Worm (Caenorhabditis elegans) whole organism, mixed stage, embryonic: ENCODE results near the gene Y73B6BL.14.
"Not testable (repeated sequence)": the region's sequence is repeated elsewhere in the genome, so short reads cannot be mapped to it uniquely, and the experiment has no call there.

ENCODE experiments used
- M03D4.4 ChIP-seq: sonication (generic microtip); optimal IDR thresholded peaks from 2 replicates; lab custom pipeline; 2017; ENCODE audit warnings: mild to moderate bottlenecking, missing genetic modification characterization, missing compliant biosample characterization
- bed-3 ChIP-seq: fragments of 200-800 bp; sonication (Bioruptor generic); optimal IDR thresholded peaks from 3 replicates; lab custom pipeline; 2018; ENCODE audit warnings: mild to moderate bottlenecking, missing genetic modification characterization, moderate library complexity, missing compliant biosample characterization
- ceh-39 ChIP-seq: fragments of 150-350 bp; optimal IDR thresholded peaks from 2 replicates; lab custom pipeline; 2014; ENCODE audit warnings: missing biosample characterization, missing genetic modification characterization
- ceh-43 ChIP-seq: fragments of 200-800 bp; sonication (Bioruptor generic); optimal IDR thresholded peaks from 2 replicates; lab custom pipeline; 2018; ENCODE audit warnings: mild to moderate bottlenecking, missing genetic modification characterization, moderate library complexity, missing compliant biosample characterization
- ceh-83 ChIP-seq: fragments of 200-800 bp; sonication (Bioruptor generic); optimal IDR thresholded peaks from 2 replicates; lab custom pipeline; 2018; ENCODE audit warnings: mild to moderate bottlenecking, missing genetic modification characterization, missing compliant biosample characterization
- ces-1 ChIP-seq: fragments of 150-350 bp; optimal IDR thresholded peaks from 2 replicates; lab custom pipeline; 2014; ENCODE audit warnings: missing biosample characterization, missing genetic modification reagents, missing genetic modification characterization
- drap-1 ChIP-seq: fragments of 200-800 bp; sonication (Bioruptor generic); optimal IDR thresholded peaks from 3 replicates; lab custom pipeline; 2018; ENCODE audit warnings: mild to moderate bottlenecking, missing genetic modification characterization, missing compliant biosample characterization
- elt-1 ChIP-seq: sonication (generic microtip); optimal IDR thresholded peaks from 2 replicates; lab custom pipeline; 2017; ENCODE audit warnings: missing genetic modification characterization, mild to moderate bottlenecking, missing compliant biosample characterization, antibody characterized with exemption, moderate library complexity, borderline replicate concordance; ENCODE audit not compliant: insufficient read depth
- elt-3 ChIP-seq: fragments of 150-350 bp; optimal IDR thresholded peaks from 2 replicates; lab custom pipeline; 2014; ENCODE audit warnings: missing biosample characterization, missing genetic modification characterization
- flh-1 ChIP-seq: fragments of 200-800 bp; sonication (Bioruptor generic); optimal IDR thresholded peaks from 2 replicates; lab custom pipeline; 2018; ENCODE audit warnings: mild to moderate bottlenecking, missing genetic modification characterization, moderate library complexity, missing compliant biosample characterization
- ham-2 ChIP-seq: fragments of 200-800 bp; sonication (Bioruptor generic); optimal IDR thresholded peaks from 2 replicates; lab custom pipeline; 2018; ENCODE audit warnings: mild to moderate bottlenecking, missing genetic modification characterization, missing compliant biosample characterization
- hlh-1 ChIP-seq: fragments of 150-350 bp; optimal IDR thresholded peaks from 2 replicates; lab custom pipeline; 2014; ENCODE audit warnings: missing biosample characterization, missing genetic modification reagents, missing genetic modification characterization
- lin-13 ChIP-seq: fragments of 150-350 bp; optimal IDR thresholded peaks from 2 replicates; lab custom pipeline; 2014; ENCODE audit warnings: missing biosample characterization, missing genetic modification characterization
- lin-32 ChIP-seq: fragments of 200-800 bp; sonication (Bioruptor generic); optimal IDR thresholded peaks from 2 replicates; lab custom pipeline; 2018; ENCODE audit warnings: mild to moderate bottlenecking, missing genetic modification characterization, missing compliant biosample characterization
- lsy-2 ChIP-seq: fragments of 150-350 bp; optimal IDR thresholded peaks from 2 replicates; lab custom pipeline; 2014; ENCODE audit warnings: missing biosample characterization, missing genetic modification characterization
- mab-5 ChIP-seq: fragments of 150-350 bp; optimal IDR thresholded peaks from 2 replicates; lab custom pipeline; 2014; ENCODE audit warnings: missing biosample characterization, missing genetic modification characterization
- mep-1 ChIP-seq: fragments of 150-350 bp; optimal IDR thresholded peaks from 2 replicates; lab custom pipeline; 2017; ENCODE audit warnings: missing biosample characterization, missing genetic modification reagents, missing genetic modification characterization, inconsistent platforms
- mls-2 ChIP-seq: sonication (generic microtip); optimal IDR thresholded peaks from 2 replicates; lab custom pipeline; 2016; ENCODE audit warnings: mild to moderate bottlenecking, missing genetic modification characterization, moderate library complexity, missing compliant biosample characterization
- nhr-12 ChIP-seq: fragments of 150-350 bp; optimal IDR thresholded peaks from 2 replicates; lab custom pipeline; 2014; ENCODE audit warnings: missing biosample characterization, missing genetic modification characterization
- nhr-2 ChIP-seq: fragments of 150-350 bp; optimal IDR thresholded peaks from 2 replicates; lab custom pipeline; 2014; ENCODE audit warnings: missing biosample characterization, missing genetic modification characterization
- nhr-237 ChIP-seq: fragments of 150-350 bp; optimal IDR thresholded peaks from 2 replicates; lab custom pipeline; 2014; ENCODE audit warnings: missing biosample characterization, missing genetic modification characterization
- nhr-28 ChIP-seq: fragments of 150-350 bp; optimal IDR thresholded peaks from 2 replicates; lab custom pipeline; 2014; ENCODE audit warnings: missing biosample characterization, missing genetic modification characterization
- nhr-76 ChIP-seq: sonication (generic microtip); optimal IDR thresholded peaks from 2 replicates; lab custom pipeline; 2017; ENCODE audit warnings: missing biosample characterization, missing genetic modification characterization
- pha-4 ChIP-seq: fragments of 150-350 bp; optimal IDR thresholded peaks from 2 replicates; lab custom pipeline; 2018; ENCODE audit warnings: missing biosample characterization, missing genetic modification reagents, missing genetic modification characterization
- sem-2 ChIP-seq: fragments of 200-800 bp; sonication (Bioruptor generic); optimal IDR thresholded peaks from 2 replicates; lab custom pipeline; 2018; ENCODE audit warnings: mild to moderate bottlenecking, missing genetic modification characterization, missing compliant biosample characterization
- snpc-4 ChIP-seq: fragments of 150-350 bp; optimal IDR thresholded peaks from 2 replicates; lab custom pipeline; 2014; ENCODE audit warnings: missing biosample characterization, missing genetic modification characterization
- sptf-1 ChIP-seq: sonication (generic microtip); optimal IDR thresholded peaks from 2 replicates; lab custom pipeline; 2017; ENCODE audit warnings: mild to moderate bottlenecking, missing genetic modification characterization, moderate library complexity, missing compliant biosample characterization
- tbx-8 ChIP-seq: fragments of 200-800 bp; sonication (Bioruptor generic); optimal IDR thresholded peaks from 2 replicates; lab custom pipeline; 2018; ENCODE audit warnings: mild to moderate bottlenecking, missing genetic modification characterization, moderate library complexity, missing compliant biosample characterization
- unc-120 ChIP-seq: sonication (generic microtip); optimal IDR thresholded peaks from 2 replicates; lab custom pipeline; 2017; ENCODE audit warnings: missing genetic modification characterization, missing compliant biosample characterization; ENCODE audit not compliant: poor library complexity, severe bottlenecking
- unc-39 ChIP-seq: fragments of 150-350 bp; optimal IDR thresholded peaks from 2 replicates; lab custom pipeline; 2014; ENCODE audit warnings: missing biosample characterization, missing genetic modification characterization
- unc-62 ChIP-seq: fragments of 150-350 bp; optimal IDR thresholded peaks from 2 replicates; lab custom pipeline; 2014; ENCODE audit warnings: missing biosample characterization, missing genetic modification reagents, missing genetic modification characterization
- zip-8 ChIP-seq: fragments of 150-350 bp; optimal IDR thresholded peaks from 2 replicates; lab custom pipeline; 2014; ENCODE audit warnings: missing biosample characterization, missing genetic modification characterization
- ztf-11 ChIP-seq: fragments of 150-350 bp; optimal IDR thresholded peaks from 2 replicates; lab custom pipeline; 2014; ENCODE audit warnings: missing biosample characterization, missing genetic modification characterization

Gene Y73B6BL.14

DNA sequence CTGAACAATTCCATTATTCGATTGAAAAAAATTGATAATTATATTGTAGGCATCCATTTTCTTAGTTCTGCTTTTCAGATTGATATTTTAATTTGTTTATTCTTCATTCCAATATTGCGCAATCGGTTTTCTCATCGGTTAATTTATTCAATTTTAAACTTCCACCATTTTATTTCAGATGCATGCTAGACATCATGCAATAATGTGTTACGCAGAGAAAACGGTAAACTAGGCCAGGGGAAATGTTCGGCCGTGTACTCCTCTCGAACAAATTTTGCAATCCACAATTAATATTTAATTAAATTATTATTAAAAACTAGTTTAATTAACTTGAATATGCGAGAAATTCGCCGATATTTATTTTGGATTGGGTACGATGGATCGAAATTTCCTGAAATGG is 21.1 kb downstream of the Y73B6BL.14 start, which contains the start of gene Y73B6BL.29:
TSS of gene Y73B6BL.29 (plus strand) at position 263 of the 400 bp plus-strand sequence.
- TF ChIP-seq lsy-2 (tag; lab: Kevin White, UChicago) (peak; percentile 77), drap-1 (GFP tag; lab: Kevin White, UChicago) (peak; percentile 12), pha-4 (tag; lab: Kevin White, UChicago) (peak; percentile 54), elt-3 (no peak), nhr-237 (tag; lab: Kevin White, UChicago) (peak; percentile 50), lin-32 (no peak), ceh-39 (tag; lab: Kevin White, UChicago) (peak; percentile 59), unc-62 (no peak), nhr-76 (no peak), zip-8 (tag; lab: Kevin White, UChicago) (peak; percentile 93), nhr-2 (tag; lab: Kevin White, UChicago) (peak; percentile 56), ces-1 (peak; percentile 98), ham-2 (GFP tag; lab: Kevin White, UChicago) (no peak), mls-2 (tag; lab: Kevin White, UChicago) (no peak), ztf-11 (no peak), ceh-43 (GFP tag; lab: Kevin White, UChicago) (peak; percentile 52), mep-1 (tag; lab: Kevin White, UChicago) (peak; percentile 67), sem-2 (GFP tag; lab: Kevin White, UChicago) (no peak), ceh-83 (GFP tag; lab: Kevin White, UChicago) (no peak), unc-39 (tag; lab: Kevin White, UChicago) (no peak), nhr-12 (no peak), sptf-1 (tag; lab: Kevin White, UChicago) (peak; percentile 68)

DNA sequence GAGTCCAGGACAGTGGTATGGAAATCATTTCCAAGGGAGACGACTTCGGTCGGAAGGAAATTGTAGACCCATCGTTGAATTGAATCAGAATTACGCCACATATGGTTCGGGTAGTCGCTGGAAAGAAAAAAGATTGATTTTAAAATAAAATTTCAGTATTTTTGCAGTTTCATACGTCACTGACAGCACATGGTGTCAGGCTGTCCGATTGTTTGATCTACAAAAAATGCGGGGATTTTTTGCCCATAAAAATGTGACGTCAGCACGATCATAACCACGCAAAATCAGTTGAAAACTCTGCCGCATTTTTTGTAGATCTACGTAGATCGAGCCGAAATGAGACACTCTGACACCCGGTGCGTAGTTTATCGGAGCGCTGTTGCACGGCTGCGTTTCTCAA is 25.4 kb downstream of the Y73B6BL.14 start, which contains the start of gene Y73B6BL.12:
TSS of gene Y73B6BL.12 (minus strand) at position 101 of the 400 bp plus-strand sequence.
- TF ChIP-seq sem-2 (GFP tag; lab: Kevin White, UChicago); ceh-83 (GFP tag; lab: Kevin White, UChicago); hlh-1 (tag; lab: Kevin White, UChicago): not testable (repeated sequence)

DNA sequence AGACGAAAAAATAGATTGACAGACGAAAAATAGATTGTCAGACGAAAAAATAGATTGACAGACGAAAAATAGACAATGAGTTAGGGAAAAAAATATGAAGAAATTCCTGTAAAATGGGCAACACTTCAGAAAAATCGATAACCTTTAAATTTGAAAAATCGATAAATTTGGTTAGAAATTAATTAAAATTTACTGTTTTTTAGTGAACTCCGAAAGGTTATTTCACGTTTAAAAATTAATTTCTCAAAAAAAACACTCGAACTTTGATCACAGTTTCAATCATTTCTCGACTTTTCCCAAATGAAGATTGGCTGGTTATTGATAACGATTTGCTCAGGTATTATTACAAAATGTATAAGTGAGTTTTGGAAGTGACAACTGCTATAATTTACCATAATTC is 35.3 kb downstream of the Y73B6BL.14 start, which contains the start of gene csp-2:
TSS of gene csp-2 (plus strand) at position 301 of the 400 bp plus-strand sequence.
- no peak for TF ChIP-seq elt-1
- no peak for TF ChIP-seq ceh-83 (GFP tag; lab: Kevin White, UChicago)
- TF ChIP-seq lin-13 (tag; lab: Kevin White, UChicago) = no peak

DNA sequence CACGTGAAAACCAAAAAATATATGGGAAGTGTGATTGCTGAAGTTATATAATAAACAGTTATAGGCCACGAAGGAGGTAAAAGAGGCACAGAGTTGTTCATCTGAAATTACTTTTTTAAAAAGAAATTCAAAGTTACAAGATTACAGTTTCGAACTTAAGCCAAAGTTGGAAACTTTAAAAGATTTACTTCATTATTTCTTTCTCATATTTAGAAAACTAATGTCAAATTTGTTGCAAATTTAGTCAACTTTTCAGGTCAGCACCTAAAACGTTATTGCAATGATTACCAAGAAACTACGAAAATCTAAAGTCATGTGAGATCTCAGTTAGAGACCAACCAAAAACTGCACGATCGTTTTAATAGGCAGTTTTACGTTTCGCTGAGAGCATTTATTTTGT is 39.1 kb downstream of the Y73B6BL.14 start, which contains the start of gene srv-25:
TSS of gene srv-25 (minus strand) at position 101 of the 400 bp plus-strand sequence.
- TF ChIP-seq ces-1 (no peak), ham-2 (GFP tag; lab: Kevin White, UChicago) (no peak), lin-32 (no peak), bed-3 (GFP tag; lab: Kevin White, UChicago) (no peak), mab-5 (tag; lab: Kevin White, UChicago) (no peak), flh-1 (GFP tag; lab: Kevin White, UChicago) (no peak), tbx-8 (GFP tag; lab: Kevin White, UChicago) (no peak), elt-3 (no peak), nhr-2 (tag; lab: Kevin White, UChicago) (no peak), snpc-4 (tag; lab: Kevin White, UChicago) (no peak), ceh-39 (tag; lab: Kevin White, UChicago) (no peak), nhr-237 (tag; lab: Kevin White, UChicago) (no peak), drap-1 (GFP tag; lab: Kevin White, UChicago) (no peak), lsy-2 (tag; lab: Kevin White, UChicago) (no peak), mep-1 (tag; lab: Kevin White, UChicago) (no peak), nhr-28 (tag; lab: Kevin White, UChicago) (no peak), M03D4.4 (tag; lab: Kevin White, UChicago) (no peak), unc-39 (tag; lab: Kevin White, UChicago) (no peak)
- TF ChIP-seq, all 35 proteins: peak for 0

DNA sequence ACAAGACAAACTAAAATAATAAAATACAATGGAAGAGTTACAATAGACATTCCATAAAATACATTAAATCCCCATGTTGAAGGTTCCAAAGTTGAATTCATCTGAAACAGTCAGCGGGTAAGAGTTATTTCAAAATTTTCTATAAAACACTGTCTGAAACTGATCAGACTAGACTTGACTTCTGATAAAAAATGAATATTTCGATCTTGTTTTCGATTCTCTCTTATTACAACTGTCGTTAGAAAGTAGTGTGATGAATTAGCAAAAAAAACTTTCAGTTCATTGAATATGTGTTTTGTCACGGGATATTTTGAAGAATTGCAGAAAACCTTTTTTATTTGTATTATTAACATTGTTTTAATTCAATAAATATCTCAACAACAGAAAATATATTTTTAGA is 41.0 kb downstream of the Y73B6BL.14 start, which contains the start of gene srv-26:
TSS of gene srv-26 (minus strand) at position 101 of the 400 bp plus-strand sequence.
- TF ChIP-seq hlh-1 (tag; lab: Kevin White, UChicago) = no peak
- TF ChIP-seq unc-120 (tag; lab: Kevin White, UChicago) = no peak
- TF ChIP-seq elt-3 = no peak
- TF ChIP-seq ceh-39 (tag; lab: Kevin White, UChicago) = no peak
